Fruit fly (Drosophila melanogaster) S2 (cell line): ENCODE data around the gene CG3176.
A peak's percentile ranks its signal among the peaks of the same experiment; 100 is the strongest.

ENCODE experiments used
- CG8478 ChIP-seq: fragments of >200 bp; optimal IDR thresholded peaks from 2 replicates; lab custom pipeline; 2018
- CTCF ChIP-seq, 2 experiments: fragments of >200 bp; optimal IDR thresholded peaks; 2 replicates each; lab custom pipeline; 2018

CG3176 gene

dm6 chrX:478766-479165 lies 2.9 kb upstream of the CG3176 start, which contains the start of gene CG32817:
Gene CG32817 (plus strand): TSS chrX:479066.
- TF ChIP-seq CTCF (optimal IDR thresholded peaks at IDR 0.05; lab: Kevin White, UChicago) = no peak
- no peak for TF ChIP-seq CG8478 (lab: Kevin White, UChicago)

- TF ChIP-seq CTCF (optimal IDR thresholded peaks at IDR 0.05; lab: Kevin White, UChicago) = no peak
- TF ChIP-seq CG8478 (lab: Kevin White, UChicago) = no peak
These were observed 5.9 kb downstream of the CG3176 start, which contains the start of the genes CG18273 and CG3156 for dm6 chrX:487517-487957. Gene CG18273 (minus strand): TSS chrX:487581. Gene CG3156 (plus strand): TSS chrX:487878.

dm6 chrX:492701-493299 lies 11.1 kb downstream of the CG3176 start:
- TF ChIP-seq CG8478 (lab: Kevin White, UChicago) (no peak), CTCF (optimal IDR thresholded peaks at IDR 0.05; lab: Kevin White, UChicago) (no peak)

dm6 chrX:493445-494190 lies 12.0 kb downstream of the CG3176 start, which contains the start of gene CG17896:
Gene CG17896 (minus strand): TSS chrX:493495.
- TF ChIP-seq CTCF (optimal IDR thresholded peaks at IDR 0.05; lab: Kevin White, UChicago) (no peak), CG8478 (lab: Kevin White, UChicago) (no peak)

- TF ChIP-seq CTCF (optimal IDR thresholded peaks at IDR 0.05; lab: Kevin White, UChicago) (no peak), CG8478 (lab: Kevin White, UChicago) (no peak)
These were observed 12.5 kb downstream of the CG3176 start for dm6 chrX:494191-494554.

- TF ChIP-seq CTCF (optimal IDR thresholded peaks at IDR 0.05; lab: Kevin White, UChicago) = no peak
- no peak for TF ChIP-seq CG8478 (lab: Kevin White, UChicago)
These were observed 12.9 kb downstream of the CG3176 start, which contains the start of gene CG17778 for dm6 chrX:494607-495006. Gene CG17778 (plus strand): TSS chrX:494614.

dm6 chrX:496326-496725 lies 14.7 kb downstream of the CG3176 start, which contains the start of gene svr:
Gene svr (plus strand): TSS chrX:496446.
- TF ChIP-seq CTCF (optimal IDR thresholded peaks at IDR 0.05; lab: Kevin White, UChicago) (peak; percentile 29 to 51), CG8478 (lab: Kevin White, UChicago) (no peak)

dm6 chrX:497425-497824 lies 15.8 kb downstream of the CG3176 start:
- TF ChIP-seq CG8478 (lab: Kevin White, UChicago) (no peak), CTCF (optimal IDR thresholded peaks at IDR 0.05; lab: Kevin White, UChicago) (no peak)

- TF ChIP-seq CG8478 (lab: Kevin White, UChicago) (no peak), CTCF (optimal IDR thresholded peaks at IDR 0.05; lab: Kevin White, UChicago) (no peak)
These were observed 16.8 kb downstream of the CG3176 start for dm6 chrX:498434-498833.

- no peak for TF ChIP-seq CTCF (optimal IDR thresholded peaks at IDR 0.05; lab: Kevin White, UChicago)
- TF ChIP-seq CG8478 (lab: Kevin White, UChicago) = no peak
These were observed 17.4 kb downstream of the CG3176 start for dm6 chrX:498924-499588.

- TF ChIP-seq CG8478 (lab: Kevin White, UChicago) = no peak
- no peak for TF ChIP-seq CTCF (optimal IDR thresholded peaks at IDR 0.05; lab: Kevin White, UChicago)
These were observed 18.0 kb downstream of the CG3176 start for dm6 chrX:499589-500041.

dm6 chrX:509117-509516 lies 27.5 kb downstream of the CG3176 start, which contains the start of gene arg:
Gene arg (plus strand): TSS chrX:509435.
- TF ChIP-seq CTCF (optimal IDR thresholded peaks at IDR 0.05; lab: Kevin White, UChicago) (no peak), CG8478 (lab: Kevin White, UChicago) (no peak)

dm6 chrX:510528-510927 lies 28.9 kb downstream of the CG3176 start:
- TF ChIP-seq CG8478 (lab: Kevin White, UChicago) = no peak

dm6 chrX:512527-512926 lies 30.9 kb downstream of the CG3176 start:
- TF ChIP-seq CG8478 (lab: Kevin White, UChicago) (no peak), CTCF (optimal IDR thresholded peaks at IDR 0.05; lab: Kevin White, UChicago) (no peak)

dm6 chrX:515676-516075 lies 34.0 kb downstream of the CG3176 start:
- TF ChIP-seq CTCF (optimal IDR thresholded peaks at IDR 0.05; lab: Kevin White, UChicago) (no peak), CG8478 (lab: Kevin White, UChicago) (no peak)
